Fruit fly (Drosophila melanogaster) whole organism, adult: ENCODE results near the gene Sgt.

ENCODE experiments used
- CG11617 ChIP-seq: fragments of 200-800 bp; sonication (Bioruptor generic); optimal IDR thresholded peaks from 2 replicates; lab custom pipeline; 2017; ENCODE audit warnings: mild to moderate bottlenecking, missing biosample characterization, missing genetic modification reagents, missing genetic modification characterization
- CG12768 ChIP-seq: fragments of 200-800 bp; sonication (Bioruptor generic); optimal IDR thresholded peaks from 2 replicates; lab custom pipeline; 2017; ENCODE audit warnings: missing biosample characterization, missing genetic modification characterization, mild to moderate bottlenecking, moderate library complexity, missing genetic modification reagents
- CG14711 ChIP-seq: fragments of 200-800 bp; sonication (Bioruptor generic); optimal IDR thresholded peaks from 2 replicates; lab custom pipeline; 2018; ENCODE audit warnings: missing biosample characterization, mild to moderate bottlenecking, missing genetic modification characterization, moderate library complexity
- CG1620 ChIP-seq: fragments of 200-800 bp; sonication (Bioruptor generic); optimal IDR thresholded peaks from 2 replicates; lab custom pipeline; 2016; ENCODE audit warnings: missing biosample characterization, missing genetic modification characterization
- CG33017 ChIP-seq: fragments of 200-800 bp; sonication (Bioruptor generic); optimal IDR thresholded peaks from 2 replicates; lab custom pipeline; 2018; ENCODE audit warnings: missing biosample characterization, mild to moderate bottlenecking, missing genetic modification characterization, moderate library complexity
- CG5204 ChIP-seq: fragments of 200-800 bp; sonication (Bioruptor generic); optimal IDR thresholded peaks from 2 replicates; lab custom pipeline; 2016; ENCODE audit warnings: missing biosample characterization, missing genetic modification characterization
- CG7101 ChIP-seq: fragments of 200-800 bp; sonication (Bioruptor generic); optimal IDR thresholded peaks from 2 replicates; lab custom pipeline; 2018; ENCODE audit warnings: missing biosample characterization, mild to moderate bottlenecking, missing genetic modification characterization, moderate library complexity
- Hr96 ChIP-seq: fragments of 200-800 bp; sonication (Bioruptor generic); optimal IDR thresholded peaks from 2 replicates; lab custom pipeline; 2016; ENCODE audit warnings: missing biosample characterization, missing genetic modification characterization
- cic ChIP-seq: fragments of 200-800 bp; sonication (Bioruptor generic); optimal IDR thresholded peaks from 2 replicates; lab custom pipeline; 2017; ENCODE audit warnings: missing biosample characterization, mild to moderate bottlenecking, missing genetic modification characterization, moderate library complexity
- cnc ChIP-seq, 2 experiments: fragments of >200 bp; optimal IDR thresholded peaks; 2 replicates each; lab custom pipeline; 2017
- kay ChIP-seq: fragments of 200-800 bp; sonication (Bioruptor generic); peaks from one replicate; lab custom pipeline; 2016; ENCODE audit warnings: missing biosample characterization, missing genetic modification characterization, borderline replicate concordance
- ovo ChIP-seq: fragments of 200-800 bp; sonication (Bioruptor generic); optimal IDR thresholded peaks from 2 replicates; lab custom pipeline; 2016; ENCODE audit warnings: missing biosample characterization, missing genetic modification characterization
- tj ChIP-seq: fragments of 200-800 bp; sonication (Bioruptor generic); optimal IDR thresholded peaks from 3 replicates; lab custom pipeline; 2017; ENCODE audit warnings: missing biosample characterization, mild to moderate bottlenecking, missing genetic modification characterization, moderate library complexity

dm6 chr2L:17500946-17501451 lies 29.6 kb downstream of the Sgt start, which contains the start of the genes mEFTs and Dhc36C:
- no peak for TF ChIP-seq Hr96
- no peak for TF ChIP-seq cic (GFP tag; lab: Kevin White, UChicago)
- TF ChIP-seq CG7101 (tag; lab: Kevin White, UChicago) = no peak
- no peak for TF ChIP-seq CG5204
- TF ChIP-seq ovo (GFP tag; lab: Kevin White, UChicago) = no peak
- no peak for TF ChIP-seq cnc (optimal IDR thresholded peaks at IDR 0.05; lab: Kevin White, UChicago)
- no peak for TF ChIP-seq tj (GFP tag; lab: Kevin White, UChicago)
- TF ChIP-seq CG1620 (GFP tag; lab: Kevin White, UChicago) = no peak
- TF ChIP-seq CG33017 (tag; lab: Kevin White, UChicago) = no peak
- no peak for TF ChIP-seq kay (GFP tag; lab: Kevin White, UChicago)
- TF ChIP-seq CG12768 (GFP tag; lab: Kevin White, UChicago) = no peak
- no peak for TF ChIP-seq CG14711 (tag; lab: Kevin White, UChicago)
- no peak for TF ChIP-seq CG11617 (GFP tag; lab: Kevin White, UChicago)
